Fruit fly (Drosophila melanogaster) Kc167 (cell line): ENCODE data around the gene CG16852.

ENCODE experiments used
- Sin3A ChIP-seq: fragments of >200 bp; optimal IDR thresholded peaks from 2 replicates; lab custom pipeline; 2018; ENCODE audit warnings: missing external identifiers
- h ChIP-seq: fragments of >200 bp; optimal IDR thresholded peaks from 3 replicates; lab custom pipeline; 2018; ENCODE audit warnings: missing external identifiers
- psq ChIP-seq: fragments of >200 bp; optimal IDR thresholded peaks from 2 replicates; lab custom pipeline; 2017; ENCODE audit warnings: missing external identifiers

- TF ChIP-seq psq = no peak
- TF ChIP-seq h = no peak
- TF ChIP-seq Sin3A (lab: Kevin White, UChicago) = no peak
Measured at dm6 chr2L:13528742-13529141, 11.8 kb upstream of the CG16852 start, which contains the start of gene CG33641.
